Worm (Caenorhabditis elegans): ENCODE results near the gene dhs-31.

DNA sequence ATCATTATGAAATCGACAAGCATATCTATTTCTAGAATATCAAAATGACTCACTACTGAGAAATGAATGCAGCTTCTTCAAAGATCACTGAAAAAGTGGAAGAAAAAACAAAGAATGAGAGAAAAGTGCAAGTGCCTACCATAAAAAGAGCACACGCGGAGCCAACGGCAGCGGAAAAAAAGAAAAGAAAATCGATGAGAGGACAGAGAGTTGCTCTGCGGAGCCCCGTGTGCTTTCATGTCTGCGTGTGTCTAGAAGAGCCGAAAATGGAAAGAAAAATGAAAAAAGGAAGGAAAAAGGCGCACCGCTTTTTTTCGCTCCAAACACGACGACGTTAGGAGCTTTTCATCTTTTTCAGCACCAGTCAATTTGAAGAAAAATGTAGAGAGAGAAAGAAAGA is 22.0 kb upstream of the dhs-31 start, which contains the start of gene ipla-7:
- TF ChIP-seq lin-15B (tag; optimal IDR thresholded peaks at IDR 0.05) (no peak), unc-62 (GFP tag; optimal IDR thresholded peaks at IDR 0.05 in 1 of 2) (no peak), unc-62 (tag; optimal IDR thresholded peaks at IDR 0.05) (no peak), nhr-6 (tag; optimal IDR thresholded peaks at IDR 0.05) (no peak), nhr-28 (tag; optimal IDR thresholded peaks at IDR 0.05) (no peak), pha-4 (GFP tag; IDR thresholded peaks at IDR 0.05) (no peak), pha-4 (tag; optimal IDR thresholded peaks at IDR 0.05) (no peak), unc-39 (tag; optimal IDR thresholded peaks at IDR 0.05) (no peak), T26A8.4 (GFP tag; IDR thresholded peaks at IDR 0.05) (no peak), fos-1 (tag; optimal IDR thresholded peaks at IDR 0.05) (no peak), cey-2 (tag; optimal IDR thresholded peaks at IDR 0.05; ENCODE audit: borderline replicate concordance, insufficient read depth) (no peak)

Data from whole organism, L4 larva.